Worm (Caenorhabditis elegans) whole organism, L2 larva: ENCODE results near the gene ocr-1.

Experiments used
- C34F6.9 ChIP-seq: fragments of 150-350 bp; optimal IDR thresholded peaks from 2 replicates; lab custom pipeline; 2014; ENCODE audit warnings: missing biosample characterization, missing genetic modification characterization
- F13H6.1 ChIP-seq: sonication (generic microtip); optimal IDR thresholded peaks from 2 replicates; lab custom pipeline; 2016; ENCODE audit warnings: missing genetic modification characterization, missing compliant biosample characterization
- R02D3.7 ChIP-seq: fragments of 150-350 bp; optimal IDR thresholded peaks from 2 replicates; lab custom pipeline; 2014; ENCODE audit warnings: missing biosample characterization, missing genetic modification characterization
- alr-1 ChIP-seq: fragments of 150-350 bp; optimal IDR thresholded peaks from 2 replicates; lab custom pipeline; 2014; ENCODE audit warnings: missing biosample characterization, missing genetic modification characterization
- aly-2 ChIP-seq: fragments of 150-350 bp; optimal IDR thresholded peaks from 2 replicates; lab custom pipeline; 2014; ENCODE audit warnings: missing biosample characterization, missing genetic modification characterization
- ceh-16 ChIP-seq: fragments of 150-350 bp; optimal IDR thresholded peaks from 2 replicates; lab custom pipeline; 2014; ENCODE audit warnings: missing biosample characterization, missing genetic modification characterization
- ceh-82 ChIP-seq: fragments of 150-350 bp; optimal IDR thresholded peaks from 2 replicates; lab custom pipeline; 2014; ENCODE audit warnings: missing biosample characterization, missing genetic modification characterization
- crh-2 ChIP-seq: sonication (generic microtip); optimal IDR thresholded peaks from 2 replicates; lab custom pipeline; 2017; ENCODE audit warnings: missing biosample characterization, missing genetic modification characterization
- dmd-4 ChIP-seq: sonication (generic microtip); optimal IDR thresholded peaks from 2 replicates; lab custom pipeline; 2017; ENCODE audit warnings: missing biosample characterization, missing genetic modification characterization
- elt-1 ChIP-seq: fragments of 150-350 bp; optimal IDR thresholded peaks from 2 replicates; lab custom pipeline; 2014; ENCODE audit warnings: missing biosample characterization, missing genetic modification characterization
- elt-3 ChIP-seq: sonication (generic microtip); optimal IDR thresholded peaks from 2 replicates; lab custom pipeline; 2017; ENCODE audit warnings: missing biosample characterization, missing genetic modification characterization
- fos-1 ChIP-seq: fragments of 150-350 bp; optimal IDR thresholded peaks from 2 replicates; lab custom pipeline; 2014; ENCODE audit warnings: missing biosample characterization, missing genetic modification characterization
- gmeb-1 ChIP-seq: fragments of 150-350 bp; optimal IDR thresholded peaks from 2 replicates; lab custom pipeline; 2014; ENCODE audit warnings: missing biosample characterization, missing genetic modification characterization
- lin-11 ChIP-seq: fragments of 150-350 bp; sonication (generic microtip); optimal IDR thresholded peaks from 2 replicates; lab custom pipeline; 2014; ENCODE audit warnings: missing biosample characterization, missing genetic modification characterization, inconsistent platforms, mixed read lengths
- lin-13 ChIP-seq: fragments of 150-350 bp; optimal IDR thresholded peaks from 2 replicates; lab custom pipeline; 2014; ENCODE audit warnings: missing biosample characterization, missing genetic modification reagents, missing genetic modification characterization
- lin-39 ChIP-seq: fragments of 150-350 bp; optimal IDR thresholded peaks from 2 replicates; lab custom pipeline; 2014; ENCODE audit warnings: missing biosample characterization, missing genetic modification reagents, missing genetic modification characterization
- lsy-2 ChIP-seq, 2 experiments: fragments of 150-350 bp in 1 of 2; sonication (generic microtip) in 1 of 2; optimal IDR thresholded peaks; 2 replicates each; lab custom pipeline; 2014 to 2017; ENCODE audit warnings: missing biosample characterization in 2 of 2, missing genetic modification characterization in 2 of 2
- mbf-1 ChIP-seq: sonication (generic microtip); optimal IDR thresholded peaks from 2 replicates; lab custom pipeline; 2017; ENCODE audit warnings: missing biosample characterization, missing genetic modification characterization
- mdl-1 ChIP-seq, 2 experiments: fragments of 150-350 bp in 1 of 2; sonication (generic microtip) in 1 of 2; optimal IDR thresholded peaks; 2 replicates each; lab custom pipeline; 2017; ENCODE audit warnings: missing biosample characterization in 2 of 2, missing genetic modification characterization in 2 of 2
- nhr-10 ChIP-seq: sonication (generic microtip); optimal IDR thresholded peaks from 2 replicates; lab custom pipeline; 2017; ENCODE audit warnings: missing biosample characterization, missing genetic modification characterization
- nhr-12 ChIP-seq: fragments of 150-350 bp; optimal IDR thresholded peaks from 2 replicates; lab custom pipeline; 2014; ENCODE audit warnings: missing biosample characterization, missing genetic modification characterization
- nhr-129 ChIP-seq: fragments of 150-350 bp; optimal IDR thresholded peaks from 2 replicates; lab custom pipeline; 2014; ENCODE audit warnings: missing biosample characterization, missing genetic modification characterization
- nhr-21 ChIP-seq: fragments of 150-350 bp; optimal IDR thresholded peaks from 2 replicates; lab custom pipeline; 2014; ENCODE audit warnings: missing biosample characterization, missing genetic modification characterization
- nhr-23 ChIP-seq: fragments of 150-350 bp; optimal IDR thresholded peaks from 2 replicates; lab custom pipeline; 2014; ENCODE audit warnings: missing biosample characterization, missing genetic modification reagents, missing genetic modification characterization
- nhr-25 ChIP-seq: fragments of 150-350 bp; sonication (generic microtip); optimal IDR thresholded peaks from 3 replicates; lab custom pipeline; 2014; ENCODE audit warnings: missing biosample characterization, missing genetic modification characterization
- nhr-6 ChIP-seq: fragments of 150-350 bp; optimal IDR thresholded peaks from 2 replicates; lab custom pipeline; 2014; ENCODE audit warnings: missing biosample characterization, missing genetic modification characterization
- nhr-77 ChIP-seq: fragments of 150-350 bp; optimal IDR thresholded peaks from 2 replicates; lab custom pipeline; 2014; ENCODE audit warnings: missing biosample characterization, missing genetic modification characterization
- peb-1 ChIP-seq: fragments of 150-350 bp; optimal IDR thresholded peaks from 2 replicates; lab custom pipeline; 2014; ENCODE audit warnings: missing biosample characterization, missing genetic modification characterization
- sem-4 ChIP-seq: fragments of 150-350 bp; optimal IDR thresholded peaks from 2 replicates; lab custom pipeline; 2014; ENCODE audit warnings: missing biosample characterization, missing genetic modification reagents, missing genetic modification characterization
- skn-1 ChIP-seq: sonication (generic microtip); optimal IDR thresholded peaks from 2 replicates; lab custom pipeline; 2017; ENCODE audit warnings: missing biosample characterization, missing genetic modification characterization
- sma-9 ChIP-seq, 2 experiments: fragments of 150-350 bp in 1 of 2; sonication (generic microtip) in 1 of 2; optimal IDR thresholded peaks; 2 replicates each; lab custom pipeline; 2014 to 2016; ENCODE audit warnings: missing genetic modification characterization in 2 of 2, mild to moderate bottlenecking in 1 of 2, missing biosample characterization in 1 of 2, missing compliant biosample characterization in 1 of 2, missing genetic modification reagents in 1 of 2, moderate library complexity in 1 of 2
- unc-39 ChIP-seq: fragments of 150-350 bp; optimal IDR thresholded peaks from 2 replicates; lab custom pipeline; 2014; ENCODE audit warnings: missing biosample characterization, missing genetic modification characterization
- unc-55 ChIP-seq: fragments of 150-350 bp; sonication (generic microtip); optimal IDR thresholded peaks from 3 replicates; lab custom pipeline; 2014; ENCODE audit warnings: missing biosample characterization, missing genetic modification reagents, missing genetic modification characterization
- zag-1 ChIP-seq: fragments of 150-350 bp; optimal IDR thresholded peaks from 2 replicates; lab custom pipeline; 2014; ENCODE audit warnings: missing biosample characterization, missing genetic modification characterization
- ztf-1 ChIP-seq: fragments of 200-800 bp; sonication (Bioruptor generic); conservative IDR thresholded peaks from 2 replicates; pipeline ENCODE4 v1.3.6; 2022; ENCODE audit warnings: missing genetic modification characterization, missing compliant biosample characterization
- ztf-11 ChIP-seq: sonication (generic microtip); optimal IDR thresholded peaks from 2 replicates; lab custom pipeline; 2017; ENCODE audit warnings: missing biosample characterization, missing genetic modification characterization
- ztf-4 ChIP-seq: fragments of 150-350 bp; optimal IDR thresholded peaks from 2 replicates; lab custom pipeline; 2014; ENCODE audit warnings: missing biosample characterization, missing genetic modification characterization

ocr-1 gene

DNA sequence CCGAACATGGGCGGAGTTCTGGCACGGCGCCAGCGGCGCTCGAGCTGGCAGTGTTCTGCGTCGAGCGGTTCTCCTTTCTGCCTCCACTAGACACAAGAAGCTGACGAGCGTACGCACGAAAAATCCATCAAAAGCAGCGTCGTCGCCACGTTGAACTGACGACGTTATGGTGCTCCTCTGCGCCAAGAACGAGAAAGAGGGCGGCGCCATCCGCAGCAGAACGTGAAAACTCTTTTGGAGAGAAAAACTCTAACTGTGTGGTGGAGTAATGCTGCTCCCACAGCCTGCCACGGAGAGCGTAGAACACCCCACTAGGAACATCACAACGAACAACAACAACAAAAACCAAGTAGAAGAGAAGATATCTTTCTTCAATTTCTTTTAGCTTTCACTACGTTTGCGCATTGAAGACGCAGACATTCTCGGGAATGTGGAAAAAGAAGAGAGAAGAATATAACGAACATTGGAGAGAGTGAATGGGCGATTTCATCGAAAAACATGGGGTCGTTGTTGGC is 42.2 kb upstream of the ocr-1 start (continued):
- TF ChIP-seq alr-1 (tag; lab: Kevin White, UChicago) = no peak
- TF ChIP-seq lin-13 (GFP tag; lab: Kevin White, UChicago) = no peak
- TF ChIP-seq peb-1 (tag; lab: Kevin White, UChicago) = no peak
- TF ChIP-seq nhr-12 (tag; lab: Kevin White, UChicago) = no peak
- no peak for TF ChIP-seq elt-3 (tag; lab: Kevin White, UChicago)
- no peak for TF ChIP-seq ztf-1 (GFP tag; lab: Robert Waterston, UW)
- TF ChIP-seq fos-1 = peak; percentile 23
- no peak for TF ChIP-seq lin-39 (tag; lab: Kevin White, UChicago)
- no peak for TF ChIP-seq mbf-1 (tag; lab: Kevin White, UChicago)
- TF ChIP-seq elt-1 (tag; lab: Kevin White, UChicago) = no peak

DNA sequence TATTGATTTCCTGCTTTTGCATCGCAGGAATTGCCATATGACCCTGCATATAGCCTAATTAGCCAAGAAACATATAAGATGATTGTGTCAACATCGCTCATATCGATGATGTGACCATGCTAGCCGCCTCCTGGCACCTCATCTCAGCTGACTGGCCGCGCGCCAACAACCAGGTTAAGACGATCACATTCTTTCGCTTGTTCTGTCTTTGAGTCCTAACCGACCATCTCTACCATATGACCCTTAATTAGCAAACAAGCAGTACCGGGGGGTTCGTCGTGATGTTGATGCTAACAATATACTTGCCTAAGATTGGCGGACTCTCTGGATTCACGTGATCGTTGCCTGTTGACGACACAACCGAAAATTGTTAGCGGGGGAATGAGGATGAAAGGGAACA is 41.6 kb upstream of the ocr-1 start:
- peak; percentile 40 for TF ChIP-seq sma-9 (GFP tag; optimal IDR thresholded peaks at IDR 0.05; lab: Kevin White, UChicago)
- TF ChIP-seq sma-9 (tag; optimal IDR thresholded peaks at IDR 0.05; lab: Kevin White, UChicago) = no peak
- TF ChIP-seq zag-1 (tag; lab: Kevin White, UChicago) = no peak
- TF ChIP-seq lin-11 (tag; lab: Kevin White, UChicago) = no peak
- no peak for TF ChIP-seq ceh-82 (tag; lab: Kevin White, UChicago)
- TF ChIP-seq ztf-11 (tag; lab: Kevin White, UChicago) = no peak
- TF ChIP-seq nhr-129 (tag; lab: Kevin White, UChicago) = peak; percentile 42
- no peak for TF ChIP-seq lin-13 (GFP tag; lab: Kevin White, UChicago)
- TF ChIP-seq nhr-77 (tag; lab: Kevin White, UChicago) = no peak
- TF ChIP-seq nhr-10 (tag; lab: Kevin White, UChicago) = no peak
- TF ChIP-seq nhr-25 (tag; lab: Kevin White, UChicago) = peak; percentile 59
- no peak for TF ChIP-seq unc-39 (tag; lab: Kevin White, UChicago)
- TF ChIP-seq, all 48 proteins: peak for 3

ce11 chrV:10723181-10723580 is 41.0 kb upstream of the ocr-1 start:
- TF ChIP-seq R02D3.7 (tag; lab: Kevin White, UChicago) (no peak), C34F6.9 (tag; lab: Kevin White, UChicago) (peak; percentile 24), lin-11 (tag; lab: Kevin White, UChicago) (peak; percentile 9), skn-1 (tag; lab: Kevin White, UChicago) (no peak), nhr-23 (tag; lab: Kevin White, UChicago) (no peak), sma-9 (GFP tag; optimal IDR thresholded peaks at IDR 0.05; lab: Kevin White, UChicago) (peak; percentile 58), sma-9 (tag; optimal IDR thresholded peaks at IDR 0.05; lab: Kevin White, UChicago) (no peak), unc-55 (GFP tag; lab: Kevin White, UChicago) (peak; percentile 37), F13H6.1 (tag; lab: Kevin White, UChicago) (peak; percentile 2), lsy-2 (tag; optimal IDR thresholded peaks at IDR 0.05; lab: Kevin White, UChicago) (peak in 1 of 2 experiments; percentile 30), crh-2 (tag; lab: Kevin White, UChicago) (peak; percentile 20), mdl-1 (tag; optimal IDR thresholded peaks at IDR 0.05; lab: Kevin White, UChicago) (peak; percentile 14 to 19)

DNA sequence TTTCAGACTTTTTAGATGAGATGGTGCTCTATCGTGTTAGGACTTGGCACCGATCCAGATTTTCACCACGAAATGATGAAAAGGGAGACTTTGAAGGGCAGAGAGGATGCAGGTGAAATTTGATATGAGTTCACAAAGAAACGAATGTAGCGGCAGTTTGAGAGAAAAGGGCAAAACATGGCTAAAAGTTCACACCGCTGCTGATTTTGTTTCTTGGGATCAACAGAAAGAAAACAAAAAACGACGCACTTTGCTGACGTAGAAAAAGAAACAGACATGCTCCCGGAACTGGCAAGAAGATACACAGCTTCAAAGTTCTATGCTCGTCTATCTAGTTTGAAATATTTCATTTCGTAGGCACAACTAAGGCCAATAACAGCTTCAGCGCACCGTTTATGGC is 40.6 kb upstream of the ocr-1 start:
- TF ChIP-seq sem-4 (tag; lab: Kevin White, UChicago) (no peak), nhr-129 (tag; lab: Kevin White, UChicago) (no peak), nhr-23 (tag; lab: Kevin White, UChicago) (no peak), aly-2 (tag; lab: Kevin White, UChicago) (no peak), nhr-25 (tag; lab: Kevin White, UChicago) (no peak), skn-1 (tag; lab: Kevin White, UChicago) (no peak), ceh-16 (no peak), dmd-4 (no peak), elt-3 (tag; lab: Kevin White, UChicago) (no peak), ztf-1 (GFP tag; lab: Robert Waterston, UW) (no peak), F13H6.1 (tag; lab: Kevin White, UChicago) (no peak), R02D3.7 (tag; lab: Kevin White, UChicago) (no peak), lin-13 (GFP tag; lab: Kevin White, UChicago) (no peak), gmeb-1 (tag; lab: Kevin White, UChicago) (no peak), lsy-2 (tag; optimal IDR thresholded peaks at IDR 0.05; lab: Kevin White, UChicago) (no peak), nhr-6 (no peak), nhr-21 (tag; lab: Kevin White, UChicago) (no peak), ztf-4 (no peak)
